Worm (Caenorhabditis elegans) whole organism, L4 larva: ENCODE data around the gene K05F1.9.

Experiments
- D1046.2 ChIP-seq: fragments of 200-800 bp; sonication (Bioruptor generic); IDR thresholded peaks from 2 replicates; pipeline ENCODE4 v1.3.6; 2022; ENCODE audit warnings: missing genetic modification characterization, missing compliant biosample characterization
- F37D6.2 ChIP-seq: sonication (generic microtip); optimal IDR thresholded peaks from 2 replicates; lab custom pipeline; 2016; ENCODE audit warnings: mild to moderate bottlenecking, missing genetic modification characterization, missing compliant biosample characterization
- R02D3.7 ChIP-seq: fragments of 150-350 bp; sonication (generic microtip); optimal IDR thresholded peaks from 3 replicates; lab custom pipeline; 2014; ENCODE audit warnings: missing biosample characterization, missing genetic modification characterization
- T20F7.1 ChIP-seq: fragments of 200-800 bp; sonication (Bioruptor generic); optimal IDR thresholded peaks from 2 replicates; lab custom pipeline; 2018; ENCODE audit warnings: mild to moderate bottlenecking, missing genetic modification characterization, missing compliant biosample characterization
- T26A8.4 ChIP-seq: fragments of 200-800 bp; sonication (Bioruptor generic); IDR thresholded peaks from 2 replicates; pipeline ENCODE4 v1.3.6; 2022; ENCODE audit warnings: missing genetic modification characterization, missing compliant biosample characterization
- Y5F2A.4 ChIP-seq: fragments of 200-800 bp; sonication (Bioruptor generic); optimal IDR thresholded peaks from 2 replicates; lab custom pipeline; 2018; ENCODE audit warnings: mild to moderate bottlenecking, missing genetic modification characterization, missing compliant biosample characterization
- Y75B8A.6 ChIP-seq: fragments of 200-800 bp; sonication (Bioruptor generic); IDR thresholded peaks from 2 replicates; pipeline ENCODE4 v1.3.6; 2022; ENCODE audit warnings: missing genetic modification reagents, missing genetic modification characterization, missing compliant biosample characterization
- ZK546.5 ChIP-seq, 2 experiments: sonication (generic microtip); optimal IDR thresholded peaks; 2 replicates each; lab custom pipeline; 2017; ENCODE audit warnings: missing biosample characterization in 2 of 2, missing genetic modification characterization in 2 of 2
- aly-2 ChIP-seq: sonication (generic microtip); optimal IDR thresholded peaks from 2 replicates; lab custom pipeline; 2018; ENCODE audit warnings: missing biosample characterization, missing genetic modification characterization
- ama-1 ChIP-seq: fragments of 150-350 bp; optimal IDR thresholded peaks from 2 replicates; lab custom pipeline; 2014; ENCODE audit warnings: inconsistent platforms, mixed read lengths
- arid-1 ChIP-seq: fragments of 200-800 bp; sonication (Bioruptor generic); conservative IDR thresholded peaks from 2 replicates; pipeline ENCODE4 v1.3.6; 2022; ENCODE audit warnings: missing genetic modification reagents, missing genetic modification characterization, missing compliant biosample characterization
- attf-4 ChIP-seq: sonication (generic microtip); optimal IDR thresholded peaks from 3 replicates; lab custom pipeline; 2017; ENCODE audit warnings: missing biosample characterization, missing genetic modification characterization
- ceh-32 ChIP-seq: sonication (generic microtip); optimal IDR thresholded peaks from 2 replicates; lab custom pipeline; 2016; ENCODE audit warnings: mild to moderate bottlenecking, missing genetic modification characterization, missing compliant biosample characterization; ENCODE audit not compliant: poor library complexity
- ceh-82 ChIP-seq: sonication (generic microtip); optimal IDR thresholded peaks from 2 replicates; lab custom pipeline; 2017; ENCODE audit warnings: missing biosample characterization, missing genetic modification characterization
- ctbp-1 ChIP-seq: fragments of 200-800 bp; sonication (Bioruptor generic); IDR thresholded peaks from 2 replicates; pipeline ENCODE4 v1.3.6; 2022; ENCODE audit warnings: missing genetic modification reagents, missing genetic modification characterization, missing compliant biosample characterization
- daf-16 ChIP-seq, 3 experiments: sonication (generic microtip); optimal IDR thresholded peaks; 2 replicates each; lab custom pipeline; 2016 to 2017; ENCODE audit warnings: missing genetic modification characterization in 3 of 3, missing genetic modification reagents in 3 of 3, mild to moderate bottlenecking in 2 of 3, missing compliant biosample characterization in 2 of 3, missing biosample characterization in 1 of 3, moderate library complexity in 1 of 3
- dmd-9 ChIP-seq: fragments of 200-800 bp; sonication (Bioruptor generic); IDR thresholded peaks from 2 replicates; pipeline ENCODE4 v1.3.6; 2022; ENCODE audit warnings: missing genetic modification reagents, missing genetic modification characterization, missing compliant biosample characterization
- dve-1 ChIP-seq: sonication (generic microtip); optimal IDR thresholded peaks from 2 replicates; lab custom pipeline; 2017; ENCODE audit warnings: antibody characterized with exemption, mild to moderate bottlenecking, missing genetic modification characterization, missing compliant biosample characterization; ENCODE audit not compliant: insufficient read depth
- egl-27 ChIP-seq: sonication (generic microtip); optimal IDR thresholded peaks from 3 replicates; lab custom pipeline; 2017; ENCODE audit warnings: missing biosample characterization, missing genetic modification reagents, missing genetic modification characterization
- fkh-10 ChIP-seq: fragments of 150-350 bp; optimal IDR thresholded peaks from 2 replicates; lab custom pipeline; 2014; ENCODE audit warnings: missing biosample characterization, missing genetic modification reagents, missing genetic modification characterization
- fos-1 ChIP-seq: fragments of 150-350 bp; optimal IDR thresholded peaks from 2 replicates; lab custom pipeline; 2014; ENCODE audit warnings: missing biosample characterization, missing genetic modification characterization
- gei-8 ChIP-seq: fragments of 200-800 bp; sonication (Bioruptor generic); optimal IDR thresholded peaks from 2 replicates; lab custom pipeline; 2018; ENCODE audit warnings: mild to moderate bottlenecking, missing genetic modification characterization, missing compliant biosample characterization
- hif-1 ChIP-seq, 2 experiments: sonication (generic microtip); optimal IDR thresholded peaks; 2 replicates each; lab custom pipeline; 2016 to 2017; ENCODE audit warnings: missing compliant biosample characterization in 2 of 2, missing genetic modification characterization in 2 of 2, missing genetic modification reagents in 2 of 2, missing genotype in 2 of 2, mild to moderate bottlenecking in 1 of 2
- hlh-11 ChIP-seq: fragments of 200-800 bp; sonication (Bioruptor generic); optimal IDR thresholded peaks from 2 replicates; lab custom pipeline; 2018; ENCODE audit warnings: mild to moderate bottlenecking, missing genetic modification characterization, missing compliant biosample characterization
- madf-9 ChIP-seq: fragments of 200-800 bp; sonication (Bioruptor generic); conservative IDR thresholded peaks from 2 replicates; pipeline ENCODE4 v1.3.6; 2022; ENCODE audit warnings: missing genetic modification reagents, missing genetic modification characterization, missing compliant biosample characterization
- mdt-29 ChIP-seq: fragments of 200-800 bp; sonication (Bioruptor generic); IDR thresholded peaks from 2 replicates; pipeline ENCODE4 v1.3.6; 2022; ENCODE audit warnings: missing genetic modification reagents, missing genetic modification characterization, missing compliant biosample characterization
- mep-1 ChIP-seq: fragments of 150-350 bp; sonication (generic microtip); optimal IDR thresholded peaks from 3 replicates; lab custom pipeline; 2014; ENCODE audit warnings: missing biosample characterization, missing genetic modification characterization
- nhr-11 ChIP-seq: fragments of 150-350 bp; optimal IDR thresholded peaks from 2 replicates; lab custom pipeline; 2014; ENCODE audit warnings: missing biosample characterization, missing genetic modification characterization
- nhr-25 ChIP-seq: sonication (generic microtip); optimal IDR thresholded peaks from 2 replicates; lab custom pipeline; 2017; ENCODE audit warnings: missing genetic modification characterization, mild to moderate bottlenecking, missing compliant biosample characterization, antibody characterized with exemption, moderate library complexity, borderline replicate concordance; ENCODE audit not compliant: insufficient read depth
- nhr-42 ChIP-seq: fragments of 200-800 bp; sonication (Bioruptor generic); IDR thresholded peaks from 2 replicates; pipeline ENCODE4 v1.3.6; 2022; ENCODE audit warnings: missing genetic modification characterization, missing compliant biosample characterization
- nhr-48 ChIP-seq: sonication (generic microtip); optimal IDR thresholded peaks from 2 replicates; lab custom pipeline; 2016; ENCODE audit warnings: mild to moderate bottlenecking, missing genetic modification characterization, missing compliant biosample characterization
- nhr-76 ChIP-seq: fragments of 150-350 bp; optimal IDR thresholded peaks from 2 replicates; lab custom pipeline; 2014; ENCODE audit warnings: missing biosample characterization, missing genetic modification characterization
- nhr-77 ChIP-seq: fragments of 150-350 bp; optimal IDR thresholded peaks from 2 replicates; lab custom pipeline; 2014; ENCODE audit warnings: missing biosample characterization, missing genetic modification characterization
- rbr-2 ChIP-seq: sonication (generic microtip); optimal IDR thresholded peaks from 2 replicates; lab custom pipeline; 2016; ENCODE audit warnings: missing genotype, missing genetic modification characterization, missing compliant biosample characterization
- sdz-12 ChIP-seq: fragments of 200-800 bp; sonication (Bioruptor generic); optimal IDR thresholded peaks from 2 replicates; lab custom pipeline; 2018; ENCODE audit warnings: mild to moderate bottlenecking, missing genetic modification characterization, missing compliant biosample characterization
- set-16 ChIP-seq: fragments of 200-800 bp; sonication (Bioruptor generic); IDR thresholded peaks from 2 replicates; pipeline ENCODE4 v1.3.6; 2022; ENCODE audit warnings: missing genetic modification reagents, missing genetic modification characterization, missing compliant biosample characterization
- skn-1 ChIP-seq: fragments of 150-350 bp; optimal IDR thresholded peaks from 2 replicates; lab custom pipeline; 2014; ENCODE audit warnings: missing biosample characterization, missing genetic modification characterization
- snpc-1.2 ChIP-seq: fragments of 200-800 bp; sonication (Bioruptor generic); IDR thresholded peaks from 2 replicates; pipeline ENCODE4 v1.3.6; 2022; ENCODE audit warnings: missing genetic modification reagents, missing genetic modification characterization, missing compliant biosample characterization
- tag-97 ChIP-seq: fragments of 200-800 bp; sonication (Bioruptor generic); IDR thresholded peaks from 2 replicates; pipeline ENCODE4 v1.3.6; 2022; ENCODE audit warnings: missing genetic modification characterization, missing compliant biosample characterization
- unc-130 ChIP-seq: sonication (generic microtip); optimal IDR thresholded peaks from 2 replicates; lab custom pipeline; 2016; ENCODE audit warnings: missing genetic modification reagents, missing genetic modification characterization, missing compliant biosample characterization
- unc-62 ChIP-seq, 3 experiments: fragments of 150-350 bp in 1 of 3; sonication (generic microtip); optimal IDR thresholded peaks in 2 of 3; peaks in 1 of 3; 1 replicate in 1 of 3; 2 replicates in 2 of 3; lab custom pipeline; 2014 to 2017; ENCODE audit warnings: missing biosample characterization in 3 of 3, missing genetic modification characterization in 3 of 3, missing genetic modification reagents in 3 of 3, missing genotype in 1 of 3
- vab-7 ChIP-seq: fragments of 200-800 bp; sonication (Bioruptor generic); IDR thresholded peaks from 2 replicates; pipeline ENCODE4 v1.3.6; 2022; ENCODE audit warnings: missing genetic modification reagents, missing genetic modification characterization, missing compliant biosample characterization
- ztf-11 ChIP-seq: fragments of 150-350 bp; optimal IDR thresholded peaks from 2 replicates; lab custom pipeline; 2014; ENCODE audit warnings: missing biosample characterization, missing genetic modification characterization

The K05F1.9 gene

ce11 chrII:5819655-5820054 is 18.7 kb upstream of the K05F1.9 start (continued):
- TF ChIP-seq madf-9 (GFP tag; lab: Robert Waterston, UW) (peak; percentile 47; the same call in 1 of the 2 replicates), mep-1 (tag; lab: Kevin White, UChicago) (no peak), nhr-11 (no peak), ceh-82 (tag; lab: Kevin White, UChicago) (no peak), Y5F2A.4 (GFP tag; lab: Kevin White, UChicago) (no peak), F37D6.2 (tag; lab: Kevin White, UChicago) (no peak), unc-62 (GFP tag; optimal IDR thresholded peaks at IDR 0.05 in 1 of 2; lab: Kevin White, UChicago) (no peak), unc-62 (tag; optimal IDR thresholded peaks at IDR 0.05; lab: Kevin White, UChicago) (no peak), vab-7 (GFP tag; lab: Robert Waterston, UW) (0 out of 2 replicates have a peak, but pooled peaks have one; percentile 23), nhr-42 (GFP tag; lab: Robert Waterston, UW) (no peak), sdz-12 (GFP tag; lab: Kevin White, UChicago) (no peak), set-16 (GFP tag; lab: Robert Waterston, UW) (no peak), nhr-48 (tag; lab: Kevin White, UChicago) (no peak), Y75B8A.6 (GFP tag; lab: Robert Waterston, UW) (no peak), unc-130 (peak; percentile 91), ceh-32 (tag; lab: Kevin White, UChicago) (no peak), tag-97 (no peak), mdt-29 (no peak), ctbp-1 (no peak), rbr-2 (tag; lab: Kevin White, UChicago) (no peak), aly-2 (tag; lab: Kevin White, UChicago) (no peak), arid-1 (GFP tag; lab: Robert Waterston, UW) (no peak), snpc-1.2 (GFP tag; lab: Robert Waterston, UW) (0 out of 2 replicates have a peak, but pooled peaks have one; percentile 9), skn-1 (tag; lab: Kevin White, UChicago) (no peak), fos-1 (tag; lab: Kevin White, UChicago) (no peak), T26A8.4 (GFP tag; lab: Robert Waterston, UW) (no peak), dmd-9 (0 out of 2 replicates have a peak, but pooled peaks have one; percentile 40), nhr-25 (tag; lab: Kevin White, UChicago) (no peak), nhr-76 (tag; lab: Kevin White, UChicago) (no peak), fkh-10 (no peak), attf-4 (tag; lab: Kevin White, UChicago) (no peak), daf-16 (GFP tag; optimal IDR thresholded peaks at IDR 0.05; lab: Kevin White, UChicago) (no peak), daf-16 (tag; optimal IDR thresholded peaks at IDR 0.05; lab: Kevin White, UChicago) (no peak), gei-8 (GFP tag; lab: Kevin White, UChicago) (no peak), R02D3.7 (tag; lab: Kevin White, UChicago) (no peak), egl-27 (tag; lab: Kevin White, UChicago) (no peak), nhr-77 (tag; lab: Kevin White, UChicago) (no peak), T20F7.1 (GFP tag; lab: Kevin White, UChicago) (no peak), ZK546.5 (tag; optimal IDR thresholded peaks at IDR 0.05; lab: Kevin White, UChicago) (no peak), hlh-11 (no peak), dve-1 (tag; lab: Kevin White, UChicago) (no peak), D1046.2 (GFP tag; lab: Robert Waterston, UW) (no peak), ama-1 (lab: Kevin White, UChicago) (no peak), ztf-11 (tag; lab: Kevin White, UChicago) (no peak), hif-1 (tag; optimal IDR thresholded peaks at IDR 0.05; lab: Kevin White, UChicago) (peak in 1 of 2 experiments; percentile 54)
